Fruit fly (Drosophila melanogaster): ENCODE measurements around the gene MBD-like.

MBD-like gene

dm6 chr3R:9573812-9574587 lies 14.4 kb downstream of the MBD-like start, which contains the start of gene CG9399 (continued):
- peak; percentile 96 for TF ChIP-seq Sox14 (GFP tag; optimal IDR thresholded peaks at IDR 0.05)
- peak; percentile 96 for TF ChIP-seq Met (GFP tag; optimal IDR thresholded peaks at IDR 0.05)
- TF ChIP-seq CG6808 (GFP tag; optimal IDR thresholded peaks at IDR 0.05): peak; percentile 91
- TF ChIP-seq Hr38 (GFP tag; optimal IDR thresholded peaks at IDR 0.05): peak; percentile 72
- peak; percentile 98 for TF ChIP-seq esn (GFP tag; optimal IDR thresholded peaks at IDR 0.05)
- peak; percentile 95 for TF ChIP-seq dsx (GFP tag; optimal IDR thresholded peaks at IDR 0.05; ENCODE audit: poor library complexity, severe bottlenecking)
- peak; percentile 97 for TF ChIP-seq net (GFP tag; optimal IDR thresholded peaks at IDR 0.05)
- TF ChIP-seq lz (GFP tag; optimal IDR thresholded peaks at IDR 0.05): peak; percentile 98
- peak; percentile 96 for TF ChIP-seq topi (GFP tag; optimal IDR thresholded peaks at IDR 0.05)
- peak; percentile 92 for TF ChIP-seq fd59A (GFP tag; optimal IDR thresholded peaks at IDR 0.05)
- TF ChIP-seq Sox102F (GFP tag; optimal IDR thresholded peaks at IDR 0.05): peak; percentile 97
- peak; percentile 58 for TF ChIP-seq fkh (GFP tag; optimal IDR thresholded peaks at IDR 0.05)
- TF ChIP-seq salr (GFP tag; optimal IDR thresholded peaks at IDR 0.05): peak; percentile 95 to 98
- TF ChIP-seq Lpt (GFP tag; optimal IDR thresholded peaks at IDR 0.05): peak; percentile 96
- peak; percentile 97 for TF ChIP-seq CG31627 (GFP tag; optimal IDR thresholded peaks at IDR 0.05)
- TF ChIP-seq CG10631 (GFP tag; optimal IDR thresholded peaks at IDR 0.05): peak; percentile 99
- peak; percentile 87 for TF ChIP-seq CG6854 (GFP tag; optimal IDR thresholded peaks at IDR 0.05)
- TF ChIP-seq CG8319 (GFP tag; optimal IDR thresholded peaks at IDR 0.05): peak; percentile 95
- TF ChIP-seq OdsH (GFP tag; optimal IDR thresholded peaks at IDR 0.05): peak; percentile 99
- peak; percentile 98 for TF ChIP-seq Eip93F (GFP tag; optimal IDR thresholded peaks at IDR 0.05)
- peak; percentile 99 for TF ChIP-seq Eip78C (GFP tag)
- peak; percentile 98 for TF ChIP-seq svp (GFP tag)
- peak; percentile 97 for TF ChIP-seq CG8632 (GFP tag; optimal IDR thresholded peaks at IDR 0.05)
- TF ChIP-seq Smox (GFP tag; optimal IDR thresholded peaks at IDR 0.05): peak; percentile 98
- peak; percentile 94 for TF ChIP-seq CG7368 (GFP tag; optimal IDR thresholded peaks at IDR 0.05)

dm6 chr3R:9577382-9578137 lies 18.0 kb downstream of the MBD-like start, which contains the start of the genes Kap-alpha3 and Son:
Kap-alpha3 (minus strand) TSS chr3R:9577733.
Son (plus strand) TSS chr3R:9578042.
- peak; percentile 63 for TF ChIP-seq dac (GFP tag; optimal IDR thresholded peaks at IDR 0.05)
- TF ChIP-seq salr (GFP tag; optimal IDR thresholded peaks at IDR 0.05): peak; percentile 70 to 82
- TF ChIP-seq CG7368 (GFP tag; optimal IDR thresholded peaks at IDR 0.05): peak; percentile 81
- TF ChIP-seq eg (GFP tag; IDR thresholded peaks at IDR 0.05): peak; percentile 84
- TF ChIP-seq net (GFP tag; optimal IDR thresholded peaks at IDR 0.05): peak; percentile 83
- peak; percentile 85 for TF ChIP-seq CG6163 (GFP tag; IDR thresholded peaks at IDR 0.05)
- TF ChIP-seq Ets21C (GFP tag; optimal IDR thresholded peaks at IDR 0.05): peak; percentile 84
- TF ChIP-seq CG9139 (GFP tag; optimal IDR thresholded peaks at IDR 0.05): peak; percentile 83
- TF ChIP-seq Hr4 (GFP tag; optimal IDR thresholded peaks at IDR 0.05): peak; percentile 78
- TF ChIP-seq Lpt (GFP tag; optimal IDR thresholded peaks at IDR 0.05): peak; percentile 56
- TF ChIP-seq CG8119 (GFP tag; IDR thresholded peaks at IDR 0.05): 0 out of 3 replicates have a peak, but pooled peaks have one; percentile 41
- TF ChIP-seq fkh (GFP tag; optimal IDR thresholded peaks at IDR 0.05): peak; percentile 81
- peak; percentile 40 for TF ChIP-seq CG6276 (GFP tag; optimal IDR thresholded peaks at IDR 0.05)
- peak; percentile 82 for TF ChIP-seq CG34406 (GFP tag; optimal IDR thresholded peaks at IDR 0.05)
- TF ChIP-seq fd85E (GFP tag; optimal IDR thresholded peaks at IDR 0.05): peak; percentile 81
- peak; percentile 69 for TF ChIP-seq fd59A (GFP tag; optimal IDR thresholded peaks at IDR 0.05)
- TF ChIP-seq lz (GFP tag; optimal IDR thresholded peaks at IDR 0.05): peak; percentile 91
- TF ChIP-seq Eip78C (GFP tag): peak; percentile 94
- TF ChIP-seq CG11902 (GFP tag; optimal IDR thresholded peaks at IDR 0.05): peak; percentile 74
- TF ChIP-seq CG1621 (tag; optimal IDR thresholded peaks at IDR 0.05): peak; percentile 70
- peak; percentile 84 for TF ChIP-seq achi (GFP tag; optimal IDR thresholded peaks at IDR 0.05)
- TF ChIP-seq CG6808 (GFP tag; optimal IDR thresholded peaks at IDR 0.05): peak; percentile 83
- peak; percentile 56; the same call in 1 of the 2 replicates for TF ChIP-seq CG11294 (GFP tag; IDR thresholded peaks at IDR 0.05)
- TF ChIP-seq CG8632 (GFP tag; optimal IDR thresholded peaks at IDR 0.05): peak; percentile 72
- TF ChIP-seq CG10631 (GFP tag; optimal IDR thresholded peaks at IDR 0.05): peak; percentile 85
- peak; percentile 75 for TF ChIP-seq CG10669 (GFP tag; optimal IDR thresholded peaks at IDR 0.05)
- peak; percentile 69 for TF ChIP-seq Ets96B (tag; optimal IDR thresholded peaks at IDR 0.05)
- peak; percentile 76 for TF ChIP-seq Sox15 (GFP tag; optimal IDR thresholded peaks at IDR 0.05)
- TF ChIP-seq Eip93F (GFP tag; optimal IDR thresholded peaks at IDR 0.05): no peak
- peak; percentile 81 for TF ChIP-seq Blimp-1 (GFP tag; optimal IDR thresholded peaks at IDR 0.05)
- peak; percentile 91 for TF ChIP-seq CG3919 (GFP tag; optimal IDR thresholded peaks at IDR 0.05)
- TF ChIP-seq vri (GFP tag; optimal IDR thresholded peaks at IDR 0.05): peak; percentile 91
- TF ChIP-seq Gug (GFP tag; IDR thresholded peaks at IDR 0.05): peak; percentile 57
